In the genomic region with DNA sequence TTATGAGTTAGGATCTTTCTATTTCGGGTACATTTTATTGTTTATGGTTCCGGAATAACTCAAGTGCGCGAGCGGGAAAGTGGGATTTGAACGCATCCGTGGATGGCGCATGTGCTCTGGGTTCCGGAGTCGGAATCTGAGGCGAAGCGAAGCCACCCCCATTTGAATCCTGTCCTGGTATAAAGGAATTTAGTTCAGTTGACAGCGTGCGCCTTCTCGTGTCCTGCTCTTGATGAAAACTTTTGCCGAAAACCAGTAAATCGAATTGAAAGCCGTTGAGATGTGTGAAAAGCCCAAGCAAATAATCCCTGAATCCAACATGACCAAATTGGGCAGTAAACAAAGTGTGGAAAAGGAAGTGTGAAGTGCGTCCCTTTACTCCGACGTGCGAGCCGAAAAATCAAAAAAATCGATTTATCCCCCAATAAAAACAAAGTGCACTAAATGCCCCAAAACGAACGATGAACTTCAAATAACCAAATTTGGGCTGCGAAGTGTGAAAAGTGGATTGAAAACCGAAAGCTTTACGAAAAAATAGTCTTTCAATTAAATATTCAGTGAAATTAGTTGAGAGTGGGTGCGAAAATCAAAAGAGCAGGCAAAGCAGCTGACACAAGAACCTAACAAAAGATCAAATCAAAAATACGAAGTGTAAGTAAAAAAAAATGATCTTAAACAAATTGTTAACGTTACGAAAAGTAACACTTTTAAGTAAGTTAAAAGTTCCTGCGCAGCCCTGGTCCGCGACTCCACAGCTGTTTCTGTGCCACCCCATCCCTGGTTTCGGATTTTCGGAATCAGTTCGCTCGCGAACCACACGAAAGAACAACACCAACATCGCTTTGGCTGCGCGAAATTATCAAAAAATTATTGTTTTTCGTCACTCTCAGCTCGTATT, we compare ENCODE assay signal across 2 fruit fly cellular contexts.
A peak's percentile ranks its signal among the peaks of the same experiment; 100 is the strongest.
TF ChIP-seq lines count a peak whose summit lies in the region.

Gene Lar, plus strand, starts transcription at position 188 of the 898 bp plus-strand sequence.

TF ChIP-seq in whole organism, embryonic, 481 proteins besides CTCF, POLR2A, EP300 and RAD21 (continued from another document and continues in another):
- TF ChIP-seq CG4854 (GFP tag; optimal IDR thresholded peaks at IDR 0.05; lab: Kevin White, UChicago) (peak; percentile 39), ato (GFP tag; IDR thresholded peaks at IDR 0.05; lab: Robert Waterston, UW; ENCODE audit: partially characterized antibody) (no peak), CG1792 (GFP tag; optimal IDR thresholded peaks at IDR 0.05; lab: Kevin White, UChicago) (peak; percentile 35), ind (GFP tag; optimal IDR thresholded peaks at IDR 0.05; lab: Kevin White, UChicago) (peak; percentile 59), Stat92E (GFP tag; optimal IDR thresholded peaks at IDR 0.05; lab: Kevin White, UChicago) (peak in 1 of 3 experiments; percentile 59), Scr (GFP tag; IDR thresholded peaks at IDR 0.05; lab: Robert Waterston, UW; ENCODE audit: partially characterized antibody) (no peak), CG4404 (GFP tag; IDR thresholded peaks at IDR 0.05; lab: Robert Waterston, UW) (0 out of 2 replicates have a peak, but pooled peaks have one; percentile 20), tio (GFP tag; optimal IDR thresholded peaks at IDR 0.05; lab: Kevin White, UChicago) (no peak), grn (GFP tag; optimal IDR thresholded peaks at IDR 0.05; lab: Kevin White, UChicago) (no peak), kah (GFP tag; optimal IDR thresholded peaks at IDR 0.05; lab: Kevin White, UChicago) (no peak), Sox102F (GFP tag; optimal IDR thresholded peaks at IDR 0.05; lab: Kevin White, UChicago) (peak; percentile 58), CG15269 (tag; optimal IDR thresholded peaks at IDR 0.05; lab: Kevin White, UChicago) (peak; percentile 61), CG17385 (GFP tag; optimal IDR thresholded peaks at IDR 0.05; lab: Kevin White, UChicago) (peak; percentile 26), CG17912 (GFP tag; optimal IDR thresholded peaks at IDR 0.05; lab: Kevin White, UChicago) (no peak), Rx (GFP tag; IDR thresholded peaks at IDR 0.05; lab: Robert Waterston, UW) (no peak), CG10654 (GFP tag; optimal IDR thresholded peaks at IDR 0.05; lab: Kevin White, UChicago) (peak; percentile 10), zen2 (GFP tag; IDR thresholded peaks at IDR 0.05; lab: Robert Waterston, UW; ENCODE audit: partially characterized antibody) (no peak), CG3995 (GFP tag; optimal IDR thresholded peaks at IDR 0.05; lab: Kevin White, UChicago) (peak; percentile 96), cas (GFP tag; IDR thresholded peaks at IDR 0.05; lab: Robert Waterston, UW) (0 out of 2 replicates have a peak, but pooled peaks have one; percentile 17), CG15696 (tag; optimal IDR thresholded peaks at IDR 0.05; lab: Kevin White, UChicago) (peak; percentile 49), gem (tag; optimal IDR thresholded peaks at IDR 0.05; lab: Kevin White, UChicago) (peak; percentile 68), CG14965 (GFP tag; optimal IDR thresholded peaks at IDR 0.05; lab: Kevin White, UChicago; ENCODE audit: borderline replicate concordance) (no peak), da (GFP tag; optimal IDR thresholded peaks at IDR 0.05; lab: Kevin White, UChicago) (peak; percentile 47), lmd (GFP tag; IDR thresholded peaks at IDR 0.05; lab: Robert Waterston, UW) (peak; percentile 50; the same call in 1 of the 2 replicates), Sry-δ (GFP tag; optimal IDR thresholded peaks at IDR 0.05; lab: Kevin White, UChicago) (peak; percentile 40), NfI (GFP tag; optimal IDR thresholded peaks at IDR 0.05; lab: Kevin White, UChicago) (peak; percentile 31), sr (GFP tag; IDR thresholded peaks at IDR 0.05; lab: Robert Waterston, UW) (no peak), CG6254 (GFP tag; optimal IDR thresholded peaks at IDR 0.05; lab: Kevin White, UChicago) (peak; percentile 4), YL-1 (GFP tag; optimal IDR thresholded peaks at IDR 0.05; lab: Kevin White, UChicago) (peak; percentile 15), CG2129 (GFP tag; IDR thresholded peaks at IDR 0.05; lab: Robert Waterston, UW; ENCODE audit: partially characterized antibody) (no peak), org-1 (GFP tag; optimal IDR thresholded peaks at IDR 0.05; lab: Kevin White, UChicago) (peak; percentile 33), Gug (GFP tag; IDR thresholded peaks at IDR 0.05; lab: Robert Waterston, UW) (peak; percentile 47; the same call in 2 of the 4 replicates), CG7271 (tag; optimal IDR thresholded peaks at IDR 0.05; lab: Kevin White, UChicago) (peak; percentile 47), zf30C (GFP tag; optimal IDR thresholded peaks at IDR 0.05; lab: Kevin White, UChicago) (no peak), CG10321 (GFP tag; IDR thresholded peaks at IDR 0.05; lab: Robert Waterston, UW) (0 out of 2 replicates have a peak, but pooled peaks have one; percentile 44), CG11456 (GFP tag; IDR thresholded peaks at IDR 0.05; lab: Robert Waterston, UW) (peak; percentile 69; the same call in 2 of the 3 replicates), CG2199 (GFP tag; IDR thresholded peaks at IDR 0.05; lab: Robert Waterston, UW) (no peak), Awh (GFP tag; IDR thresholded peaks at IDR 0.05; lab: Robert Waterston, UW) (0 out of 2 replicates have a peak, but pooled peaks have one; percentile 12), CG6765 (GFP tag; optimal IDR thresholded peaks at IDR 0.05; lab: Kevin White, UChicago) (peak; percentile 50), z (GFP tag; IDR thresholded peaks at IDR 0.05; lab: Robert Waterston, UW) (no peak), CG30020 (tag; optimal IDR thresholded peaks at IDR 0.05; lab: Kevin White, UChicago) (peak; percentile 45), fd96Cb (tag; optimal IDR thresholded peaks at IDR 0.05; lab: Kevin White, UChicago) (peak; percentile 15), sna (GFP tag; IDR thresholded peaks at IDR 0.05; lab: Robert Waterston, UW; ENCODE audit: partially characterized antibody) (0 out of 2 replicates have a peak, but pooled peaks have one; percentile 14), Hr78 (GFP tag; optimal IDR thresholded peaks at IDR 0.05; lab: Kevin White, UChicago) (no peak), CG16815 (GFP tag; optimal IDR thresholded peaks at IDR 0.05; lab: Kevin White, UChicago) (no peak), CG12236 (GFP tag; optimal IDR thresholded peaks at IDR 0.05; lab: Kevin White, UChicago) (no peak), Ets97D (GFP tag; optimal IDR thresholded peaks at IDR 0.05; lab: Kevin White, UChicago) (peak; percentile 75), Lim3 (GFP tag; IDR thresholded peaks at IDR 0.05; lab: Robert Waterston, UW) (no peak), Ssrp (tag; optimal IDR thresholded peaks at IDR 0.05; lab: Kevin White, UChicago) (peak; percentile 28), Dref (GFP tag; IDR thresholded peaks at IDR 0.05; lab: Robert Waterston, UW) (0 out of 2 replicates have a peak, but pooled peaks have one; percentile 39), grau (tag; optimal IDR thresholded peaks at IDR 0.05; lab: Kevin White, UChicago) (peak; percentile 66), CG8765 (GFP tag; IDR thresholded peaks at IDR 0.05; lab: Robert Waterston, UW) (no peak), Dfd (GFP tag; optimal IDR thresholded peaks at IDR 0.05; lab: Kevin White, UChicago) (no peak), toy (GFP tag; IDR thresholded peaks at IDR 0.05; lab: Robert Waterston, UW) (no peak), CG17361 (GFP tag; IDR thresholded peaks at IDR 0.05; lab: Robert Waterston, UW) (peak; percentile 69), CG17186 (GFP tag; optimal IDR thresholded peaks at IDR 0.05; lab: Kevin White, UChicago) (peak; percentile 68), gro (GFP tag; optimal IDR thresholded peaks at IDR 0.05; lab: Kevin White, UChicago) (peak; percentile 32)

TF ChIP-seq in whole organism, prepupa, 60 proteins besides CTCF, POLR2A, EP300 and RAD21 (continued from another document):
- peak; percentile 55 for TF ChIP-seq pdm3 (GFP tag; optimal IDR thresholded peaks at IDR 0.05; lab: Kevin White, UChicago)
- peak; percentile 59 for TF ChIP-seq OdsH (GFP tag; optimal IDR thresholded peaks at IDR 0.05; lab: Kevin White, UChicago)
- no peak for TF ChIP-seq CG6808 (GFP tag; optimal IDR thresholded peaks at IDR 0.05; lab: Kevin White, UChicago)
- TF ChIP-seq dac (GFP tag; optimal IDR thresholded peaks at IDR 0.05; lab: Kevin White, UChicago) = peak; percentile 45
- TF ChIP-seq CG10631 (GFP tag; optimal IDR thresholded peaks at IDR 0.05; lab: Kevin White, UChicago) = peak; percentile 45
- TF ChIP-seq lz (GFP tag; optimal IDR thresholded peaks at IDR 0.05; lab: Kevin White, UChicago) = peak; percentile 63
- TF ChIP-seq svp (GFP tag; lab: Kevin White, UChicago) = no peak
- TF ChIP-seq CG34406 (GFP tag; optimal IDR thresholded peaks at IDR 0.05; lab: Kevin White, UChicago) = peak; percentile 3
- TF ChIP-seq CG8632 (GFP tag; optimal IDR thresholded peaks at IDR 0.05; lab: Kevin White, UChicago) = peak; percentile 32
- TF ChIP-seq Smox (GFP tag; optimal IDR thresholded peaks at IDR 0.05; lab: Kevin White, UChicago) = peak; percentile 26
- TF ChIP-seq dsx (GFP tag; optimal IDR thresholded peaks at IDR 0.05; lab: Kevin White, UChicago; ENCODE audit: poor library complexity, severe bottlenecking) = no peak
- TF ChIP-seq cyc (GFP tag; optimal IDR thresholded peaks at IDR 0.05; lab: Kevin White, UChicago) = peak; percentile 69
- peak; percentile 45 for TF ChIP-seq Sox15 (GFP tag; optimal IDR thresholded peaks at IDR 0.05; lab: Kevin White, UChicago)
TF ChIP-seq in whole organism, prepupa: peak in this region for 36.
